Fruit fly (Drosophila melanogaster): ENCODE data around the gene sim.

Gene sim

DNA sequence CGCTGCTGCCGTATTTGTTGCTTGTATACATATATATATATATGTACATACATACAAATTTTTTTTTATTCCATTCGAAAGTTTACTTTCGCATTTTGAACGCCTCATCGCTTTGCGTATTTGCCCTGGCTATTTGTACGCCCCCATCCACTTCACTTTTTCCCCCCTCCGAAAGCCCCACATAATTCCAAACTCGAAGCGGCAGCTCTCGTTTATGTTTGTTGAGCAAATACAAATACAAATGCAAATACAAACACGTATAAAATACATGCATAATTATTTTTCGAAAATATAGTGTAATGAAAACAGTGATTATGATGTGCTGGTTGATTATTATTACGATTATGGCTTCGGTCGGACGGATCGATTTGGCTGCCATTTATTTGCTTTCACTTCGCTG lies 10.5 kb downstream of the sim start (continued):
- TF ChIP-seq hb (GFP tag; IDR thresholded peaks at IDR 0.05; ENCODE audit: partially characterized antibody) (no peak), aop (GFP tag; IDR thresholded peaks at IDR 0.05) (no peak), az2 (GFP tag; optimal IDR thresholded peaks at IDR 0.05) (peak; percentile 45), Hr3 (GFP tag; optimal IDR thresholded peaks at IDR 0.05) (peak; percentile 58), Doc3 (GFP tag; IDR thresholded peaks at IDR 0.05; ENCODE audit: partially characterized antibody) (no peak), CG42726 (GFP tag; IDR thresholded peaks at IDR 0.05; ENCODE audit: partially characterized antibody) (no peak), gem (tag; optimal IDR thresholded peaks at IDR 0.05) (peak; percentile 93), CG2678 (tag; optimal IDR thresholded peaks at IDR 0.05) (peak; percentile 93), CG17186 (GFP tag; optimal IDR thresholded peaks at IDR 0.05) (peak; percentile 87), CG10267 (tag; optimal IDR thresholded peaks at IDR 0.05) (peak; percentile 73), jing (GFP tag; optimal IDR thresholded peaks at IDR 0.05) (peak; percentile 77), CG9797 (GFP tag; optimal IDR thresholded peaks at IDR 0.05) (peak; percentile 53), CG9215 (GFP tag; IDR thresholded peaks at IDR 0.05) (no peak), Dll (GFP tag; IDR thresholded peaks at IDR 0.05; ENCODE audit: partially characterized antibody) (no peak), CG18476 (GFP tag; optimal IDR thresholded peaks at IDR 0.05) (peak; percentile 76), Fer2 (tag; optimal IDR thresholded peaks at IDR 0.05) (peak; percentile 82), E2f2 (GFP tag; IDR thresholded peaks at IDR 0.05) (peak; percentile 42; the same call in 1 of the 2 replicates), gt (GFP tag; IDR thresholded peaks at IDR 0.05) (no peak), Atf3 (GFP tag; optimal IDR thresholded peaks at IDR 0.05) (peak; percentile 44), CG14050 (GFP tag; IDR thresholded peaks at IDR 0.05) (peak; percentile 37; the same call in 1 of the 3 replicates), CG2889 (GFP tag; IDR thresholded peaks at IDR 0.05) (no peak), CG4282 (GFP tag; optimal IDR thresholded peaks at IDR 0.05) (peak; percentile 22), CG11247 (GFP tag; IDR thresholded peaks at IDR 0.05) (peak; percentile 64), lola (GFP tag; optimal IDR thresholded peaks at IDR 0.05) (peak in 1 of 3 experiments; percentile 87), hkb (optimal IDR thresholded peaks at IDR 0.05) (no peak), hkb (GFP tag; IDR thresholded peaks at IDR 0.05) (peak; percentile 90), Awh (GFP tag; IDR thresholded peaks at IDR 0.05) (peak; percentile 87), CG13123 (GFP tag; optimal IDR thresholded peaks at IDR 0.05) (peak; percentile 80), CG18599 (GFP tag; optimal IDR thresholded peaks at IDR 0.05) (peak; percentile 88), CG3065 (GFP tag; optimal IDR thresholded peaks at IDR 0.05) (peak; percentile 73), NFAT (GFP tag; IDR thresholded peaks at IDR 0.05) (no peak), Mrtf (GFP tag; IDR thresholded peaks at IDR 0.05) (peak; percentile 75; the same call in 2 of the 3 replicates), Fer3 (tag; optimal IDR thresholded peaks at IDR 0.05) (peak; percentile 85), insv (GFP tag; optimal IDR thresholded peaks at IDR 0.05) (peak in 1 of 2 experiments; percentile 13), YL-1 (GFP tag; optimal IDR thresholded peaks at IDR 0.05) (peak; percentile 45), tx (GFP tag; optimal IDR thresholded peaks at IDR 0.05) (peak; percentile 21), ATbp (GFP tag; optimal IDR thresholded peaks at IDR 0.05) (peak; percentile 99), chm (GFP tag; IDR thresholded peaks at IDR 0.05) (peak; percentile 75; the same call in 1 of the 2 replicates), CoRest (tag; optimal IDR thresholded peaks at IDR 0.05) (peak; percentile 86), Ets65A (GFP tag) (no peak), fd64A (GFP tag; optimal IDR thresholded peaks at IDR 0.05) (peak; percentile 99), Pdp1 (GFP tag; optimal IDR thresholded peaks at IDR 0.05) (peak; percentile 52 to 71), CG8089 (GFP tag; optimal IDR thresholded peaks at IDR 0.05) (peak; percentile 81), NC2β (GFP tag; optimal IDR thresholded peaks at IDR 0.05) (peak; percentile 88), tna (GFP tag; IDR thresholded peaks at IDR 0.05; ENCODE audit: partially characterized antibody) (no peak), gro (GFP tag; optimal IDR thresholded peaks at IDR 0.05) (no peak), p53 (GFP tag; optimal IDR thresholded peaks at IDR 0.05) (peak; percentile 79), dmrt11E (tag; optimal IDR thresholded peaks at IDR 0.05) (peak; percentile 91), CG14965 (GFP tag; optimal IDR thresholded peaks at IDR 0.05; ENCODE audit: borderline replicate concordance) (peak; percentile 71), CG16779 (GFP tag; IDR thresholded peaks at IDR 0.05) (no peak), stc (GFP tag; IDR thresholded peaks at IDR 0.05) (peak; percentile 60; the same call in 1 of the 2 replicates)

Measured in whole organism, embryonic.